Worm (Caenorhabditis elegans): Measurements from ENCODE around the gene ZC13.2.

Gene ZC13.2

ce11 chrX:861378-861777 is 19.1 kb upstream of the ZC13.2 start:
- TF ChIP-seq drap-1 (GFP tag; optimal IDR thresholded peaks at IDR 0.05) (no peak), nhr-237 (tag; optimal IDR thresholded peaks at IDR 0.05) (no peak), M03D4.4 (tag; optimal IDR thresholded peaks at IDR 0.05) (no peak), nhr-76 (tag; optimal IDR thresholded peaks at IDR 0.05) (no peak), flh-1 (GFP tag; optimal IDR thresholded peaks at IDR 0.05) (no peak)

DNA sequence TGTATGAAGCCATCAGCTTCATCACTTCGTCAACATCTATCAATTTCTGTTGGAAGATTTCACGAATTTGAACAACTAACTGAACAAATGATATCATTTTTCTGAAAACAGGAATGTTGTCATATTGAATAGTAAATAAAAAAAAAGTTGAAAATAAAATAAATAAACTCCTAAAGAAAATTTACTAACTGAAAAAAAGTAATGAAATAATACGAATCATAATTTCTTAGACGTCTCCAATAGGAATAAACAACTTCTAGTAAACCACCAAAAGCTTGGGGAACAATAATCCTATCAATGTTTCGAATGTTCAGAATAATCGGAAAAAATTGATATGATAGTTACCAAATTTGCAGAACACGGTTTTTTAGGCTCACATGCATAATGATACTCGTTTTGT is 17.0 kb upstream of the ZC13.2 start, which contains the start of gene cdo-1:
Gene cdo-1, minus strand, starts transcription at position 101 of the 400 bp plus-strand sequence.
- TF ChIP-seq cnd-1 (tag; optimal IDR thresholded peaks at IDR 0.05) (no peak), ceh-83 (GFP tag; optimal IDR thresholded peaks at IDR 0.05) (no peak), sptf-1 (tag; optimal IDR thresholded peaks at IDR 0.05) (no peak), unc-120 (tag; optimal IDR thresholded peaks at IDR 0.05; ENCODE audit: poor library complexity, severe bottlenecking) (no peak), tbx-8 (GFP tag; optimal IDR thresholded peaks at IDR 0.05) (no peak), mls-2 (tag; optimal IDR thresholded peaks at IDR 0.05) (no peak), pha-4 (tag; optimal IDR thresholded peaks at IDR 0.05) (no peak), flh-1 (GFP tag; optimal IDR thresholded peaks at IDR 0.05) (no peak), drap-1 (GFP tag; optimal IDR thresholded peaks at IDR 0.05) (no peak), lin-32 (GFP tag; optimal IDR thresholded peaks at IDR 0.05) (no peak), lin-13 (tag; optimal IDR thresholded peaks at IDR 0.05) (no peak), sem-2 (GFP tag; optimal IDR thresholded peaks at IDR 0.05) (no peak), ces-1 (GFP tag; optimal IDR thresholded peaks at IDR 0.05) (no peak), ham-2 (GFP tag; optimal IDR thresholded peaks at IDR 0.05) (no peak), mep-1 (tag; optimal IDR thresholded peaks at IDR 0.05) (no peak), nhr-28 (tag; optimal IDR thresholded peaks at IDR 0.05) (no peak)

DNA sequence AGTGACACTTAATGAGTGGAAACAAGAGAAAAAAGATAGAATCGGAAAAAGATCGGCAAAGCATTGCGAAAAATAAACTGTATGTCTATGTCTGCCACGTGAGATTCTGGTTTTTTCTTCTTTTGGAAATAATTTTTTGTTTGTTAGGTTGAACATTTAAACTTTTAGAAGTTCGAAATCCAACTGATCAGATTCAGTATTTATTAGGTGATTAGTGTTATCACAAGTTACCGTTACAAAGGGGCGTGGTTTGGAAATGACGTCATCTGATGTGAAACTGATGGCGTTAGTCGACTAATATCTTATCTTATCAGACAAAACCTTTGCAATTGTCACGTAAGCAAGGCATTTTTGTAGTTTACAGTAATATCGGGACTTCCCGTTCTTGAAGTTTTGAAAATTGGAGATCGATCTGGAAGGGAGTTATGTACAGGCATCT is 16.2 kb upstream of the ZC13.2 start:
- TF ChIP-seq ces-1 (GFP tag; optimal IDR thresholded peaks at IDR 0.05) (no peak), elt-3 (tag; optimal IDR thresholded peaks at IDR 0.05) (peak; percentile 73), cnd-1 (tag; optimal IDR thresholded peaks at IDR 0.05) (no peak), ceh-43 (GFP tag; optimal IDR thresholded peaks at IDR 0.05) (no peak)

DNA sequence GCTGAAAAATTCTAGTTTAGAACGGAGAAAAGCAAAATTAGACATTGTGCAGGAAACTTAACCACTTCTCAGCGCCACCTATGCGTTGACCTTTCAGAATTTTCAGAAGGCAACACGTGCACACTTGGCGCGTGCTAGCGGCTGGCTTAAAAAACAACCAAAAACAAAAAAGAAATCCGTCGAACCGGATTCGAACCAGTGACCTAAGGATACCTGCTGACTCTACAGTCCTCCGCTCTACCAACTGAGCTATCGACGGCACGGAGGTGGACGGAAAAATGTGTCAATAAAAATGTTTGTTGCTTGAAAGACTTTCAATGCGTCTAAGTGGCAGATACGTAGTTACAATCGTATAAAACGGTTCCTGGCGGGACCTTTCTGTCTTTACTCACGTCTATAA is 15.3 kb upstream of the ZC13.2 start:
- TF ChIP-seq elt-3 (tag; optimal IDR thresholded peaks at IDR 0.05): no peak
- TF ChIP-seq blmp-1 (tag; optimal IDR thresholded peaks at IDR 0.05): no peak
- no peak for TF ChIP-seq mls-2 (tag; optimal IDR thresholded peaks at IDR 0.05)
- TF ChIP-seq ceh-83 (GFP tag; optimal IDR thresholded peaks at IDR 0.05): no peak
- no peak for TF ChIP-seq ces-1 (GFP tag; optimal IDR thresholded peaks at IDR 0.05)
- no peak for TF ChIP-seq ceh-39 (tag; optimal IDR thresholded peaks at IDR 0.05)
- TF ChIP-seq ham-2 (GFP tag; optimal IDR thresholded peaks at IDR 0.05): no peak
- TF ChIP-seq flh-1 (GFP tag; optimal IDR thresholded peaks at IDR 0.05): no peak
- TF ChIP-seq tbx-8 (GFP tag; optimal IDR thresholded peaks at IDR 0.05): no peak
- no peak for TF ChIP-seq lin-32 (GFP tag; optimal IDR thresholded peaks at IDR 0.05)
- TF ChIP-seq mab-5 (tag; optimal IDR thresholded peaks at IDR 0.05): no peak
- TF ChIP-seq bed-3 (GFP tag; optimal IDR thresholded peaks at IDR 0.05): no peak
- no peak for TF ChIP-seq nhr-12 (tag; optimal IDR thresholded peaks at IDR 0.05)
- no peak for TF ChIP-seq unc-62 (GFP tag; optimal IDR thresholded peaks at IDR 0.05)
- TF ChIP-seq drap-1 (GFP tag; optimal IDR thresholded peaks at IDR 0.05): no peak

ce11 chrX:871020-871419 is 9.4 kb upstream of the ZC13.2 start, which contains the start of gene lgl-1:
Gene lgl-1 (minus strand): TSS chrX:871089.
- TF ChIP-seq drap-1 (GFP tag; optimal IDR thresholded peaks at IDR 0.05) (peak; percentile 53), mep-1 (tag; optimal IDR thresholded peaks at IDR 0.05) (peak; percentile 12), unc-120 (tag; optimal IDR thresholded peaks at IDR 0.05; ENCODE audit: poor library complexity, severe bottlenecking) (no peak), hlh-1 (tag; optimal IDR thresholded peaks at IDR 0.05) (peak; percentile 67), nhr-76 (tag; optimal IDR thresholded peaks at IDR 0.05) (no peak), ceh-43 (GFP tag; optimal IDR thresholded peaks at IDR 0.05) (no peak), nhr-237 (tag; optimal IDR thresholded peaks at IDR 0.05) (no peak), cnd-1 (tag; optimal IDR thresholded peaks at IDR 0.05) (peak; percentile 67), lin-32 (GFP tag; optimal IDR thresholded peaks at IDR 0.05) (no peak), sptf-1 (tag; optimal IDR thresholded peaks at IDR 0.05) (peak; percentile 13), ztf-11 (tag; optimal IDR thresholded peaks at IDR 0.05) (no peak), nhr-28 (tag; optimal IDR thresholded peaks at IDR 0.05) (no peak), nhr-2 (tag; optimal IDR thresholded peaks at IDR 0.05) (peak; percentile 95), elt-3 (tag; optimal IDR thresholded peaks at IDR 0.05) (no peak), flh-1 (GFP tag; optimal IDR thresholded peaks at IDR 0.05) (no peak), lsy-2 (tag; optimal IDR thresholded peaks at IDR 0.05) (peak; percentile 4), sem-2 (GFP tag; optimal IDR thresholded peaks at IDR 0.05) (no peak), pha-4 (tag; optimal IDR thresholded peaks at IDR 0.05) (peak; percentile 11), unc-39 (tag; optimal IDR thresholded peaks at IDR 0.05) (no peak), bed-3 (GFP tag; optimal IDR thresholded peaks at IDR 0.05) (no peak), ceh-39 (tag; optimal IDR thresholded peaks at IDR 0.05) (no peak), M03D4.4 (tag; optimal IDR thresholded peaks at IDR 0.05) (no peak), ces-1 (GFP tag; optimal IDR thresholded peaks at IDR 0.05) (no peak), blmp-1 (tag; optimal IDR thresholded peaks at IDR 0.05) (no peak), snpc-4 (tag; optimal IDR thresholded peaks at IDR 0.05) (no peak), unc-62 (GFP tag; optimal IDR thresholded peaks at IDR 0.05) (no peak), mab-5 (tag; optimal IDR thresholded peaks at IDR 0.05) (no peak), mls-2 (tag; optimal IDR thresholded peaks at IDR 0.05) (peak; percentile 76), lin-13 (tag; optimal IDR thresholded peaks at IDR 0.05) (peak; percentile 17), zip-8 (tag; optimal IDR thresholded peaks at IDR 0.05) (no peak), elt-1 (tag; optimal IDR thresholded peaks at IDR 0.05; ENCODE audit: borderline replicate concordance, insufficient read depth) (no peak), tbx-8 (GFP tag; optimal IDR thresholded peaks at IDR 0.05) (no peak), nhr-12 (tag; optimal IDR thresholded peaks at IDR 0.05) (no peak), ceh-83 (GFP tag; optimal IDR thresholded peaks at IDR 0.05) (no peak), ham-2 (GFP tag; optimal IDR thresholded peaks at IDR 0.05) (peak; percentile 60)
